Fruit fly (Drosophila melanogaster): ENCODE measurements around the gene CG18599.

The CG18599 gene

dm6 chr3R:18220211-18220749 lies 47.3 kb upstream of the CG18599 start, which contains the start of the genes CG7988 and CG7183 (continued):
- TF ChIP-seq Max (GFP tag; optimal IDR thresholded peaks at IDR 0.05) (peak; percentile 96), CG1024 (GFP tag; IDR thresholded peaks at IDR 0.05) (peak; percentile 94), CG7963 (GFP tag; IDR thresholded peaks at IDR 0.05; ENCODE audit: partially characterized antibody) (no peak), twi (tag; optimal IDR thresholded peaks at IDR 0.05) (peak; percentile 97), CG14441 (GFP tag; IDR thresholded peaks at IDR 0.05) (peak; percentile 98), sim (GFP tag; IDR thresholded peaks at IDR 0.05) (peak; percentile 97), CG1602 (GFP tag; optimal IDR thresholded peaks at IDR 0.05) (peak; percentile 99), fd102C (GFP tag; optimal IDR thresholded peaks at IDR 0.05) (peak; percentile 95), CG11695 (GFP tag; IDR thresholded peaks at IDR 0.05) (peak; percentile 99), CG12659 (GFP tag; optimal IDR thresholded peaks at IDR 0.05) (peak; percentile 98), NC2β (GFP tag; optimal IDR thresholded peaks at IDR 0.05) (peak; percentile 94), wek (GFP tag; optimal IDR thresholded peaks at IDR 0.05) (peak; percentile 68), bcd (GFP tag; optimal IDR thresholded peaks at IDR 0.05) (peak; percentile 96), CG3838 (GFP tag; optimal IDR thresholded peaks at IDR 0.05) (peak; percentile 94), Taf1 (GFP tag; IDR thresholded peaks at IDR 0.05) (peak; percentile 92), CG9876 (GFP tag; optimal IDR thresholded peaks at IDR 0.05) (peak; percentile 89), pita (GFP tag; optimal IDR thresholded peaks at IDR 0.05) (no peak), Doc2 (GFP tag; IDR thresholded peaks at IDR 0.05) (peak; percentile 83; the same call in 1 of the 2 replicates), Xrp1 (GFP tag; IDR thresholded peaks at IDR 0.05) (peak; percentile 99), vnd (GFP tag; IDR thresholded peaks at IDR 0.05; ENCODE audit: partially characterized antibody) (no peak), CG4282 (GFP tag; optimal IDR thresholded peaks at IDR 0.05) (peak; percentile 70), Opbp (GFP tag; IDR thresholded peaks at IDR 0.05; ENCODE audit: partially characterized antibody) (no peak), CG16779 (GFP tag; IDR thresholded peaks at IDR 0.05) (peak; percentile 90), sr (GFP tag; IDR thresholded peaks at IDR 0.05) (peak; percentile 74; the same call in 2 of the 3 replicates), CG12769 (tag; optimal IDR thresholded peaks at IDR 0.05) (peak; percentile 96), schlank (tag; optimal IDR thresholded peaks at IDR 0.05) (peak; percentile 85), CG12942 (GFP tag; optimal IDR thresholded peaks at IDR 0.05) (peak; percentile 97), H15 (GFP tag; IDR thresholded peaks at IDR 0.05) (peak; percentile 98), CG13296 (GFP tag; optimal IDR thresholded peaks at IDR 0.05) (peak; percentile 94), D19A (tag; optimal IDR thresholded peaks at IDR 0.05) (peak; percentile 95), salm (tag; optimal IDR thresholded peaks at IDR 0.05) (peak; percentile 97), CG4424 (GFP tag; optimal IDR thresholded peaks at IDR 0.05) (peak; percentile 98), CoRest (tag; optimal IDR thresholded peaks at IDR 0.05) (peak; percentile 99), trh (GFP tag; optimal IDR thresholded peaks at IDR 0.05) (peak; percentile 95), zf30C (GFP tag; optimal IDR thresholded peaks at IDR 0.05) (peak; percentile 99), jumu (GFP tag; optimal IDR thresholded peaks at IDR 0.05) (peak; percentile 93), ftz-f1 (GFP tag; optimal IDR thresholded peaks at IDR 0.05) (peak; percentile 58), hkb (optimal IDR thresholded peaks at IDR 0.05) (no peak), hkb (GFP tag; IDR thresholded peaks at IDR 0.05) (peak; percentile 98), so (GFP tag; IDR thresholded peaks at IDR 0.05) (peak; percentile 97), CG7987 (GFP tag; optimal IDR thresholded peaks at IDR 0.05) (peak; percentile 88), Lim3 (GFP tag; IDR thresholded peaks at IDR 0.05) (peak; percentile 94), CG14965 (GFP tag; optimal IDR thresholded peaks at IDR 0.05; ENCODE audit: borderline replicate concordance) (peak; percentile 43), CG14710 (tag; optimal IDR thresholded peaks at IDR 0.05) (peak; percentile 98), ERR (GFP tag; optimal IDR thresholded peaks at IDR 0.05) (peak; percentile 85), Mad (GFP tag; optimal IDR thresholded peaks at IDR 0.05) (peak; percentile 96), CG1233 (GFP tag; optimal IDR thresholded peaks at IDR 0.05) (peak; percentile 96), CG10565 (GFP tag; optimal IDR thresholded peaks at IDR 0.05) (peak; percentile 87), Side (GFP tag; optimal IDR thresholded peaks at IDR 0.05) (peak; percentile 90), CG12299 (tag; optimal IDR thresholded peaks at IDR 0.05) (peak; percentile 97), chinmo (GFP tag; IDR thresholded peaks at IDR 0.05; ENCODE audit: partially characterized antibody) (no peak)

Data from whole organism, embryonic.